Worm (Caenorhabditis elegans) whole organism, L4 larva: ENCODE results near the gene scav-2.

Experiments used
- D1046.2 ChIP-seq: fragments of 200-800 bp; sonication (Bioruptor generic); IDR thresholded peaks from 2 replicates; pipeline ENCODE4 v1.3.6; 2022; ENCODE audit warnings: missing genetic modification characterization, missing compliant biosample characterization
- F10B5.3 ChIP-seq: sonication (generic microtip); optimal IDR thresholded peaks from 2 replicates; lab custom pipeline; 2016; ENCODE audit warnings: mild to moderate bottlenecking, missing genetic modification characterization, missing compliant biosample characterization
- F44E2.7 ChIP-seq: fragments of 200-800 bp; sonication (Bioruptor generic); IDR thresholded peaks from 2 replicates; pipeline ENCODE4 v2.1.2; 2022; ENCODE audit warnings: missing genetic modification characterization, missing compliant biosample characterization
- F49E8.2 ChIP-seq: sonication (generic microtip); optimal IDR thresholded peaks from 2 replicates; lab custom pipeline; 2016; ENCODE audit warnings: missing compliant biosample characterization, mild to moderate bottlenecking, missing genetic modification characterization, borderline replicate concordance
- Y48G9A.11 ChIP-seq: fragments of 200-800 bp; sonication (Bioruptor generic); IDR thresholded peaks from 2 replicates; pipeline ENCODE4 v1.3.6; 2022; ENCODE audit warnings: missing genetic modification reagents, missing genetic modification characterization, missing compliant biosample characterization
- Y5F2A.4 ChIP-seq: fragments of 200-800 bp; sonication (Bioruptor generic); optimal IDR thresholded peaks from 2 replicates; lab custom pipeline; 2018; ENCODE audit warnings: mild to moderate bottlenecking, missing genetic modification characterization, missing compliant biosample characterization
- aha-1 ChIP-seq: fragments of 150-350 bp; peaks from one replicate; lab custom pipeline; 2014; ENCODE audit warnings: missing biosample characterization, missing genetic modification characterization
- arid-1 ChIP-seq: fragments of 200-800 bp; sonication (Bioruptor generic); conservative IDR thresholded peaks from 2 replicates; pipeline ENCODE4 v1.3.6; 2022; ENCODE audit warnings: missing genetic modification reagents, missing genetic modification characterization, missing compliant biosample characterization
- attf-4 ChIP-seq: sonication (generic microtip); optimal IDR thresholded peaks from 3 replicates; lab custom pipeline; 2017; ENCODE audit warnings: missing biosample characterization, missing genetic modification characterization
- ceh-20 ChIP-seq: fragments of 200-800 bp; sonication (Bioruptor generic); IDR thresholded peaks from 2 replicates; pipeline ENCODE4 v1.3.6; 2022; ENCODE audit warnings: missing genetic modification reagents, missing genetic modification characterization, missing compliant biosample characterization
- ctbp-1 ChIP-seq: fragments of 200-800 bp; sonication (Bioruptor generic); IDR thresholded peaks from 2 replicates; pipeline ENCODE4 v1.3.6; 2022; ENCODE audit warnings: missing genetic modification reagents, missing genetic modification characterization, missing compliant biosample characterization
- daf-16 ChIP-seq, 3 experiments: sonication (generic microtip); optimal IDR thresholded peaks; 2 replicates each; lab custom pipeline; 2016 to 2017; ENCODE audit warnings: missing genetic modification characterization in 3 of 3, missing genetic modification reagents in 3 of 3, mild to moderate bottlenecking in 2 of 3, missing compliant biosample characterization in 2 of 3, missing biosample characterization in 1 of 3, moderate library complexity in 1 of 3
- dmd-6 ChIP-seq: fragments of 200-800 bp; sonication (Bioruptor generic); IDR thresholded peaks from 2 replicates; pipeline ENCODE4 v1.3.6; 2022; ENCODE audit warnings: missing genetic modification reagents, missing genetic modification characterization, missing compliant biosample characterization
- dpl-1 ChIP-seq: fragments of 150-350 bp; optimal IDR thresholded peaks from 2 replicates; lab custom pipeline; 2014; ENCODE audit warnings: missing biosample characterization, missing genetic modification reagents, missing genetic modification characterization
- duxl-1 ChIP-seq: sonication (generic microtip); optimal IDR thresholded peaks from 2 replicates; lab custom pipeline; 2016; ENCODE audit warnings: mild to moderate bottlenecking, missing genetic modification characterization, moderate library complexity, missing compliant biosample characterization; ENCODE audit not compliant: poor library complexity
- dve-1 ChIP-seq: sonication (generic microtip); optimal IDR thresholded peaks from 2 replicates; lab custom pipeline; 2017; ENCODE audit warnings: antibody characterized with exemption, mild to moderate bottlenecking, missing genetic modification characterization, missing compliant biosample characterization; ENCODE audit not compliant: insufficient read depth
- egl-43 ChIP-seq: fragments of 200-800 bp; sonication (Bioruptor generic); IDR thresholded peaks from 2 replicates; pipeline ENCODE4 v1.3.6; 2022; ENCODE audit warnings: missing genetic modification reagents, missing genetic modification characterization, missing compliant biosample characterization
- gei-8 ChIP-seq: fragments of 200-800 bp; sonication (Bioruptor generic); optimal IDR thresholded peaks from 2 replicates; lab custom pipeline; 2018; ENCODE audit warnings: mild to moderate bottlenecking, missing genetic modification characterization, missing compliant biosample characterization
- hif-1 ChIP-seq, 2 experiments: sonication (generic microtip); optimal IDR thresholded peaks; 2 replicates each; lab custom pipeline; 2016 to 2017; ENCODE audit warnings: missing compliant biosample characterization in 2 of 2, missing genetic modification characterization in 2 of 2, missing genetic modification reagents in 2 of 2, missing genotype in 2 of 2, mild to moderate bottlenecking in 1 of 2
- hlh-11 ChIP-seq: fragments of 200-800 bp; sonication (Bioruptor generic); optimal IDR thresholded peaks from 2 replicates; lab custom pipeline; 2018; ENCODE audit warnings: mild to moderate bottlenecking, missing genetic modification characterization, missing compliant biosample characterization
- hlh-30 ChIP-seq: sonication (generic microtip); optimal IDR thresholded peaks from 2 replicates; lab custom pipeline; 2017; ENCODE audit warnings: antibody characterized with exemption, mild to moderate bottlenecking, missing genetic modification characterization, missing compliant biosample characterization; ENCODE audit not compliant: insufficient read depth
- hmg-1.1 ChIP-seq: fragments of 200-800 bp; sonication (Bioruptor generic); IDR thresholded peaks from 2 replicates; pipeline ENCODE4 v1.3.6; 2022; ENCODE audit warnings: missing genetic modification reagents, missing genetic modification characterization, missing compliant biosample characterization
- lin-13 ChIP-seq: fragments of 150-350 bp; optimal IDR thresholded peaks from 2 replicates; lab custom pipeline; 2014; ENCODE audit warnings: missing biosample characterization, missing genetic modification reagents, missing genetic modification characterization
- lin-15B ChIP-seq: fragments of 150-350 bp; sonication (generic microtip); optimal IDR thresholded peaks from 3 replicates; lab custom pipeline; 2014; ENCODE audit warnings: missing biosample characterization, missing genetic modification characterization
- lin-38 ChIP-seq: fragments of 200-800 bp; sonication (Bioruptor generic); IDR thresholded peaks from 2 replicates; pipeline ENCODE4 v1.3.6; 2022; ENCODE audit warnings: missing genetic modification reagents, missing genetic modification characterization, missing compliant biosample characterization
- lin-39 ChIP-seq: fragments of 150-350 bp; optimal IDR thresholded peaks from 2 replicates; lab custom pipeline; 2014; ENCODE audit warnings: missing biosample characterization, missing genetic modification reagents, missing genetic modification characterization
- lsy-2 ChIP-seq, 2 experiments: fragments of 150-350 bp in 1 of 2; sonication (generic microtip) in 1 of 2; optimal IDR thresholded peaks; 2 replicates each; lab custom pipeline; 2014 to 2017; ENCODE audit warnings: missing biosample characterization in 2 of 2, missing genetic modification characterization in 2 of 2
- madf-5 ChIP-seq, 2 experiments: fragments of 200-800 bp; sonication (Bioruptor generic); IDR thresholded peaks; 2 replicates each; pipeline ENCODE4 v1.3.6; 2022; ENCODE audit warnings: missing compliant biosample characterization in 2 of 2, missing genetic modification characterization in 2 of 2
- mep-1 ChIP-seq: fragments of 150-350 bp; sonication (generic microtip); optimal IDR thresholded peaks from 3 replicates; lab custom pipeline; 2014; ENCODE audit warnings: missing biosample characterization, missing genetic modification characterization
- mes-2 ChIP-seq: sonication (generic microtip); optimal IDR thresholded peaks from 2 replicates; lab custom pipeline; 2016; ENCODE audit warnings: missing genotype, mild to moderate bottlenecking, missing genetic modification characterization, missing compliant biosample characterization; ENCODE audit not compliant: poor library complexity, severe bottlenecking
- mxl-2 ChIP-seq: fragments of 200-800 bp; sonication (Bioruptor generic); conservative IDR thresholded peaks from 2 replicates; pipeline ENCODE4 v1.3.6; 2022; ENCODE audit warnings: missing genetic modification reagents, missing genetic modification characterization, missing compliant biosample characterization
- mxl-3 ChIP-seq: fragments of 200-800 bp; sonication (Bioruptor generic); optimal IDR thresholded peaks from 2 replicates; lab custom pipeline; 2018; ENCODE audit warnings: mild to moderate bottlenecking, missing genetic modification characterization, missing compliant biosample characterization
- nhr-11 ChIP-seq: fragments of 150-350 bp; optimal IDR thresholded peaks from 2 replicates; lab custom pipeline; 2014; ENCODE audit warnings: missing biosample characterization, missing genetic modification characterization
- nhr-25 ChIP-seq: sonication (generic microtip); optimal IDR thresholded peaks from 2 replicates; lab custom pipeline; 2017; ENCODE audit warnings: missing genetic modification characterization, mild to moderate bottlenecking, missing compliant biosample characterization, antibody characterized with exemption, moderate library complexity, borderline replicate concordance; ENCODE audit not compliant: insufficient read depth
- nhr-28 ChIP-seq: fragments of 150-350 bp; optimal IDR thresholded peaks from 2 replicates; lab custom pipeline; 2014; ENCODE audit warnings: missing biosample characterization, missing genetic modification characterization
- nhr-6 ChIP-seq: fragments of 150-350 bp; optimal IDR thresholded peaks from 2 replicates; lab custom pipeline; 2014; ENCODE audit warnings: missing biosample characterization, missing genetic modification characterization
- php-3 ChIP-seq: fragments of 200-800 bp; sonication (Bioruptor generic); IDR thresholded peaks from 2 replicates; pipeline ENCODE4 v1.3.6; 2022; ENCODE audit warnings: missing genetic modification reagents, missing genetic modification characterization, missing compliant biosample characterization
- rbr-2 ChIP-seq: sonication (generic microtip); optimal IDR thresholded peaks from 2 replicates; lab custom pipeline; 2016; ENCODE audit warnings: missing genotype, missing genetic modification characterization, missing compliant biosample characterization
- set-16 ChIP-seq: fragments of 200-800 bp; sonication (Bioruptor generic); IDR thresholded peaks from 2 replicates; pipeline ENCODE4 v1.3.6; 2022; ENCODE audit warnings: missing genetic modification reagents, missing genetic modification characterization, missing compliant biosample characterization
- spr-3 ChIP-seq: fragments of 200-800 bp; sonication (Bioruptor generic); optimal IDR thresholded peaks from 2 replicates; lab custom pipeline; 2018; ENCODE audit warnings: mild to moderate bottlenecking, missing genetic modification characterization, missing compliant biosample characterization
- tra-1 ChIP-seq: fragments of 200-800 bp; sonication (Bioruptor generic); IDR thresholded peaks from 2 replicates; pipeline ENCODE4 v1.3.6; 2022; ENCODE audit warnings: missing genetic modification reagents, missing genetic modification characterization, missing compliant biosample characterization
- unc-130 ChIP-seq: sonication (generic microtip); optimal IDR thresholded peaks from 2 replicates; lab custom pipeline; 2016; ENCODE audit warnings: missing genetic modification reagents, missing genetic modification characterization, missing compliant biosample characterization
- zip-2 ChIP-seq: fragments of 150-350 bp; optimal IDR thresholded peaks from 2 replicates; lab custom pipeline; 2014; ENCODE audit warnings: missing biosample characterization, missing genetic modification characterization

scav-2 gene

DNA sequence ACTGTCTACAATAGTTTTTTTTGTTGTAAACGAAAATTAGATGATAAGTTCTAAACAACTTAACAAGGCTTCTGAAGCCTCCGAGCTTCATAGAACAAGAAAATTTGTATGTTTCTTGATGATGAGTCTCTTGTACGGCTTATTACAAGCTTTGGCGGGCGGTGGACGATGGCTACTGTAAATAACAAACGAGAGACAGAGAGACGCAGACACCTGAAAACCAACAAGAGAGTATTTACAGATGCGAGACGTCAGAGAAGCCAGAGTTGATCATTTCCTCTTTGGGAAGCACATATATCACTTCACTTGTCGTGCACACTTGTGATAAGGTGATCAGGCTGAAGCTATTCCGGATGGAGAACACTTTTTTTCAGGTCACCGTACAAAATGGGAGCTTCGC lies 24.3 kb downstream of the scav-2 start:
- TF ChIP-seq spr-3 (GFP tag; lab: Kevin White, UChicago) (no peak), ctbp-1 (no peak), daf-16 (GFP tag; optimal IDR thresholded peaks at IDR 0.05; lab: Kevin White, UChicago) (no peak), daf-16 (tag; optimal IDR thresholded peaks at IDR 0.05; lab: Kevin White, UChicago) (peak; percentile 37), lin-15B (tag; lab: Kevin White, UChicago) (no peak), dve-1 (tag; lab: Kevin White, UChicago) (peak; percentile 3), aha-1 (tag; lab: Kevin White, UChicago) (peak; percentile 68), attf-4 (no peak)

ce11 chrIII:13530017-13530416 lies 25.1 kb downstream of the scav-2 start:
- TF ChIP-seq hmg-1.1 (GFP tag; lab: Robert Waterston, UW) (peak; percentile 85), arid-1 (GFP tag; lab: Robert Waterston, UW) (no peak), Y48G9A.11 (GFP tag; lab: Robert Waterston, UW) (no peak; the same call in 1 of the 2 replicates), mes-2 (peak; percentile 73), lsy-2 (tag; optimal IDR thresholded peaks at IDR 0.05; lab: Kevin White, UChicago) (peak in 1 of 2 experiments; percentile 59), dmd-6 (GFP tag; lab: Robert Waterston, UW) (no peak), dve-1 (tag; lab: Kevin White, UChicago) (peak; percentile 54), set-16 (GFP tag; lab: Robert Waterston, UW) (peak; percentile 20; the same call in 1 of the 2 replicates), php-3 (GFP tag; lab: Robert Waterston, UW) (no peak), F10B5.3 (tag; lab: Kevin White, UChicago) (no peak), gei-8 (GFP tag; lab: Kevin White, UChicago) (no peak), mep-1 (tag; lab: Kevin White, UChicago) (peak; percentile 47), F44E2.7 (GFP tag; lab: Robert Waterston, UW) (no peak), tra-1 (GFP tag; lab: Robert Waterston, UW) (no peak), mxl-3 (peak; percentile 18), ceh-20 (GFP tag; lab: Robert Waterston, UW) (peak; percentile 21; the same call in 1 of the 2 replicates), mxl-2 (no peak), hlh-11 (tag; lab: Kevin White, UChicago) (peak; percentile 38), nhr-25 (tag; lab: Kevin White, UChicago) (peak; percentile 50), D1046.2 (GFP tag; lab: Robert Waterston, UW) (no peak), rbr-2 (tag; lab: Kevin White, UChicago) (peak; percentile 49), nhr-6 (tag; lab: Kevin White, UChicago) (no peak), duxl-1 (tag; lab: Kevin White, UChicago) (peak; percentile 10), nhr-28 (tag; lab: Kevin White, UChicago) (peak; percentile 24), aha-1 (tag; lab: Kevin White, UChicago) (no peak), Y5F2A.4 (GFP tag; lab: Kevin White, UChicago) (no peak), lin-38 (peak; percentile 95), nhr-11 (tag; lab: Kevin White, UChicago) (peak; percentile 43), unc-130 (GFP tag; lab: Kevin White, UChicago) (peak; percentile 12), zip-2 (no peak), egl-43 (GFP tag; lab: Robert Waterston, UW) (peak; percentile 50; the same call in 1 of the 2 replicates), madf-5 (GFP tag; IDR thresholded peaks at IDR 0.05; lab: Robert Waterston, UW) (no peak), hif-1 (tag; optimal IDR thresholded peaks at IDR 0.05; lab: Kevin White, UChicago) (peak in 1 of 2 experiments; percentile 38), lin-13 (GFP tag; lab: Kevin White, UChicago) (peak; percentile 53), F49E8.2 (tag; lab: Kevin White, UChicago) (peak; percentile 10), daf-16 (GFP tag; optimal IDR thresholded peaks at IDR 0.05; lab: Kevin White, UChicago) (no peak), daf-16 (tag; optimal IDR thresholded peaks at IDR 0.05; lab: Kevin White, UChicago) (peak; percentile 27), dpl-1 (GFP tag; lab: Kevin White, UChicago) (peak; percentile 79), hlh-30 (tag; lab: Kevin White, UChicago) (peak; percentile 48), lin-39 (tag; lab: Kevin White, UChicago) (no peak)
